Worm (Caenorhabditis elegans): Measurements from ENCODE around the gene imp-3.

ce11 chrIV:7836491-7836890 lies 47.1 kb upstream of the imp-3 start:
- TF ChIP-seq nhr-76 (tag; optimal IDR thresholded peaks at IDR 0.05) = no peak
- TF ChIP-seq snpc-4 (tag; optimal IDR thresholded peaks at IDR 0.05) = no peak
- no peak for TF ChIP-seq mep-1 (tag; optimal IDR thresholded peaks at IDR 0.05)
- TF ChIP-seq ces-1 (GFP tag; optimal IDR thresholded peaks at IDR 0.05) = no peak
- TF ChIP-seq lsy-2 (tag; optimal IDR thresholded peaks at IDR 0.05) = no peak
- TF ChIP-seq sem-2 (GFP tag; optimal IDR thresholded peaks at IDR 0.05) = no peak
- TF ChIP-seq pha-4 (tag; optimal IDR thresholded peaks at IDR 0.05) = no peak
- no peak for TF ChIP-seq nhr-237 (tag; optimal IDR thresholded peaks at IDR 0.05)
- no peak for TF ChIP-seq M03D4.4 (tag; optimal IDR thresholded peaks at IDR 0.05)
- no peak for TF ChIP-seq lin-13 (tag; optimal IDR thresholded peaks at IDR 0.05)
- no peak for TF ChIP-seq ham-2 (GFP tag; optimal IDR thresholded peaks at IDR 0.05)

All from whole organism, mixed stage, embryonic.